Worm (Caenorhabditis elegans) whole organism, L1 larva: ENCODE results near the gene glb-4.

Experiments
- C16A3.4 ChIP-seq: fragments of 150-350 bp; optimal IDR thresholded peaks from 2 replicates; lab custom pipeline; 2014; ENCODE audit warnings: missing biosample characterization, missing genetic modification characterization
- alr-1 ChIP-seq: fragments of 200-800 bp; sonication (Bioruptor generic); optimal IDR thresholded peaks from 2 replicates; lab custom pipeline; 2018; ENCODE audit warnings: borderline replicate concordance, mild to moderate bottlenecking, missing genetic modification characterization, missing compliant biosample characterization
- aly-2 ChIP-seq: fragments of 150-350 bp; optimal IDR thresholded peaks from 2 replicates; lab custom pipeline; 2014; ENCODE audit warnings: missing biosample characterization, missing genetic modification characterization
- blmp-1 ChIP-seq: fragments of 150-350 bp; optimal IDR thresholded peaks from 2 replicates; lab custom pipeline; 2014; ENCODE audit warnings: missing biosample characterization, missing genetic modification characterization
- ceh-63 ChIP-seq: fragments of 200-800 bp; sonication (Bioruptor generic); optimal IDR thresholded peaks from 2 replicates; lab custom pipeline; 2018; ENCODE audit warnings: mild to moderate bottlenecking, missing genetic modification characterization, missing compliant biosample characterization
- ceh-8 ChIP-seq: fragments of 200-800 bp; sonication (Bioruptor generic); optimal IDR thresholded peaks from 2 replicates; lab custom pipeline; 2018; ENCODE audit warnings: mild to moderate bottlenecking, missing genetic modification characterization, moderate library complexity, missing compliant biosample characterization
- ceh-82 ChIP-seq, 3 experiments: fragments of 150-350 bp in 1 of 3; sonication (generic microtip) in 2 of 3; optimal IDR thresholded peaks; 2 replicates each; lab custom pipeline; 2014 to 2017; ENCODE audit warnings: missing biosample characterization in 3 of 3, missing genetic modification characterization in 3 of 3
- ceh-90 ChIP-seq: sonication (generic microtip); optimal IDR thresholded peaks from 2 replicates; lab custom pipeline; 2016; ENCODE audit warnings: missing genetic modification characterization, missing compliant biosample characterization
- ces-1 ChIP-seq: fragments of 150-350 bp; optimal IDR thresholded peaks from 2 replicates; lab custom pipeline; 2014; ENCODE audit warnings: missing biosample characterization, missing genetic modification reagents, missing genetic modification characterization
- efl-1 ChIP-seq, 4 experiments: fragments of 150-350 bp; optimal IDR thresholded peaks in 3 of 4; peaks in 1 of 4; 1 replicate in 1 of 4; 2 replicates in 3 of 4; lab custom pipeline; 2014; ENCODE audit warnings: missing biosample characterization in 2 of 4, missing genetic modification characterization in 2 of 4, missing genetic modification reagents in 2 of 4
- egl-13 ChIP-seq: sonication (generic microtip); optimal IDR thresholded peaks from 2 replicates; lab custom pipeline; 2016; ENCODE audit warnings: missing genotype, missing genetic modification reagents, missing genetic modification characterization, missing compliant biosample characterization
- egl-27 ChIP-seq, 2 experiments: fragments of 150-350 bp in 1 of 2; sonication (generic microtip); optimal IDR thresholded peaks; 3 replicates each; lab custom pipeline; 2017 to 2018; ENCODE audit warnings: missing biosample characterization in 2 of 2, missing genetic modification characterization in 2 of 2, missing genetic modification reagents in 2 of 2
- fkh-10 ChIP-seq: sonication (generic microtip); optimal IDR thresholded peaks from 2 replicates; lab custom pipeline; 2017; ENCODE audit warnings: missing biosample characterization, missing genetic modification reagents, missing genetic modification characterization
- grh-1 ChIP-seq: fragments of 200-800 bp; sonication (Bioruptor generic); IDR thresholded peaks from 2 replicates; pipeline ENCODE4 v1.3.6; 2022; ENCODE audit warnings: missing genetic modification reagents, missing genetic modification characterization, missing compliant biosample characterization
- hlh-17 ChIP-seq: fragments of 200-800 bp; sonication (Bioruptor generic); optimal IDR thresholded peaks from 2 replicates; lab custom pipeline; 2018; ENCODE audit warnings: missing genetic modification characterization, mild to moderate bottlenecking, missing compliant biosample characterization, moderate library complexity, borderline replicate concordance
- hlh-4 ChIP-seq: sonication (generic microtip); optimal IDR thresholded peaks from 2 replicates; lab custom pipeline; 2016; ENCODE audit warnings: mild to moderate bottlenecking, missing genetic modification characterization, missing compliant biosample characterization
- hpl-2 ChIP-seq: fragments of 150-350 bp; optimal IDR thresholded peaks from 2 replicates; lab custom pipeline; 2014; ENCODE audit warnings: missing biosample characterization, missing genetic modification reagents, missing genetic modification characterization
- jun-1 ChIP-seq: fragments of 150-350 bp; optimal IDR thresholded peaks from 2 replicates; lab custom pipeline; 2014; ENCODE audit warnings: missing biosample characterization, missing genetic modification reagents, missing genetic modification characterization
- lin-13 ChIP-seq: fragments of 150-350 bp; optimal IDR thresholded peaks from 2 replicates; lab custom pipeline; 2014; ENCODE audit warnings: missing biosample characterization, missing genetic modification reagents, missing genetic modification characterization
- lin-14 ChIP-seq: fragments of 200-800 bp; sonication (Bioruptor generic); optimal IDR thresholded peaks from 2 replicates; lab custom pipeline; 2018; ENCODE audit warnings: mild to moderate bottlenecking, missing genetic modification characterization, moderate library complexity, missing compliant biosample characterization
- lin-15B ChIP-seq: fragments of 150-350 bp; sonication (generic microtip); optimal IDR thresholded peaks from 3 replicates; lab custom pipeline; 2014; ENCODE audit warnings: missing biosample characterization, missing genetic modification characterization
- lin-39 ChIP-seq: fragments of 150-350 bp; optimal IDR thresholded peaks from 2 replicates; lab custom pipeline; 2014; ENCODE audit warnings: missing biosample characterization, missing genetic modification reagents, missing genetic modification characterization
- lsy-2 ChIP-seq, 2 experiments: fragments of 150-350 bp; optimal IDR thresholded peaks; 2 replicates each; lab custom pipeline; 2014; ENCODE audit warnings: missing biosample characterization in 2 of 2, missing genetic modification characterization in 2 of 2
- mef-2 ChIP-seq: fragments of 150-350 bp; optimal IDR thresholded peaks from 2 replicates; lab custom pipeline; 2014; ENCODE audit warnings: missing biosample characterization, missing genetic modification characterization
- mep-1 ChIP-seq: fragments of 150-350 bp; optimal IDR thresholded peaks from 2 replicates; lab custom pipeline; 2014; ENCODE audit warnings: missing biosample characterization, missing genetic modification characterization
- nhr-12 ChIP-seq: sonication (generic microtip); optimal IDR thresholded peaks from 2 replicates; lab custom pipeline; 2017; ENCODE audit warnings: missing biosample characterization, missing genetic modification characterization
- nhr-19 ChIP-seq: fragments of 200-800 bp; sonication (Bioruptor generic); conservative IDR thresholded peaks from 2 replicates; pipeline ENCODE4 v1.3.6; 2022; ENCODE audit warnings: missing genetic modification characterization, missing compliant biosample characterization
- nhr-47 ChIP-seq: sonication (generic microtip); optimal IDR thresholded peaks from 2 replicates; lab custom pipeline; 2016; ENCODE audit warnings: mild to moderate bottlenecking, missing genetic modification characterization, moderate library complexity, missing compliant biosample characterization
- nhr-77 ChIP-seq: fragments of 150-350 bp; optimal IDR thresholded peaks from 2 replicates; lab custom pipeline; 2014; ENCODE audit warnings: missing biosample characterization, missing genetic modification characterization
- nhr-85 ChIP-seq: sonication (generic microtip); peaks from one replicate; lab custom pipeline; 2016; ENCODE audit warnings: missing genetic modification characterization, inconsistent platforms, missing compliant biosample characterization
- nhr-90 ChIP-seq: sonication (generic microtip); optimal IDR thresholded peaks from 2 replicates; lab custom pipeline; 2016; ENCODE audit warnings: mild to moderate bottlenecking, missing genetic modification characterization, missing compliant biosample characterization; ENCODE audit not compliant: poor library complexity
- rnt-1 ChIP-seq: sonication (generic microtip); optimal IDR thresholded peaks from 2 replicates; lab custom pipeline; 2016; ENCODE audit warnings: mild to moderate bottlenecking, missing genetic modification characterization, moderate library complexity, missing compliant biosample characterization
- skn-1 ChIP-seq: fragments of 150-350 bp; optimal IDR thresholded peaks from 2 replicates; lab custom pipeline; 2014; ENCODE audit warnings: missing biosample characterization, missing genetic modification characterization
- snpc-4 ChIP-seq: fragments of 150-350 bp; optimal IDR thresholded peaks from 2 replicates; lab custom pipeline; 2014; ENCODE audit warnings: missing biosample characterization, missing genetic modification characterization
- sptf-1 ChIP-seq: fragments of 150-350 bp; optimal IDR thresholded peaks from 2 replicates; lab custom pipeline; 2014; ENCODE audit warnings: missing biosample characterization, missing genetic modification characterization
- sup-37 ChIP-seq: fragments of 200-800 bp; sonication (Bioruptor generic); optimal IDR thresholded peaks from 2 replicates; lab custom pipeline; 2018; ENCODE audit warnings: mild to moderate bottlenecking, missing genetic modification characterization, missing compliant biosample characterization
- swsn-7 ChIP-seq: sonication (generic microtip); optimal IDR thresholded peaks from 2 replicates; lab custom pipeline; 2016; ENCODE audit warnings: missing genetic modification characterization, missing compliant biosample characterization
- tbx-2 ChIP-seq: sonication (generic microtip); optimal IDR thresholded peaks from 2 replicates; lab custom pipeline; 2016; ENCODE audit warnings: missing genetic modification characterization, missing compliant biosample characterization
- unc-30 ChIP-seq: sonication (generic microtip); optimal IDR thresholded peaks from 2 replicates; lab custom pipeline; 2017; ENCODE audit warnings: missing biosample characterization, missing genetic modification characterization
- unc-62 ChIP-seq: fragments of 150-350 bp; optimal IDR thresholded peaks from 2 replicates; lab custom pipeline; 2014; ENCODE audit warnings: missing biosample characterization, missing genetic modification reagents, missing genetic modification characterization
- unc-98 ChIP-seq: fragments of 200-800 bp; sonication (Bioruptor generic); IDR thresholded peaks from 2 replicates; pipeline ENCODE4 v1.3.6; 2022; ENCODE audit warnings: missing genetic modification characterization, missing compliant biosample characterization
- vab-15 ChIP-seq: sonication (generic microtip); optimal IDR thresholded peaks from 2 replicates; lab custom pipeline; 2017; ENCODE audit warnings: missing genotype, mild to moderate bottlenecking, missing genetic modification characterization, missing compliant biosample characterization
- zag-1 ChIP-seq: fragments of 150-350 bp; optimal IDR thresholded peaks from 2 replicates; lab custom pipeline; 2014; ENCODE audit warnings: missing biosample characterization, missing genetic modification characterization
- zip-4 ChIP-seq: fragments of 200-800 bp; sonication (Bioruptor generic); optimal IDR thresholded peaks from 2 replicates; lab custom pipeline; 2018; ENCODE audit warnings: mild to moderate bottlenecking, missing genetic modification characterization, moderate library complexity, missing compliant biosample characterization
- ztf-11 ChIP-seq, 2 experiments: sonication (generic microtip); optimal IDR thresholded peaks; 2 replicates each; lab custom pipeline; 2016 to 2017; ENCODE audit warnings: missing genetic modification characterization in 2 of 2, missing biosample characterization in 1 of 2, missing compliant biosample characterization in 1 of 2
- ztf-4 ChIP-seq: fragments of 150-350 bp; optimal IDR thresholded peaks from 2 replicates; lab custom pipeline; 2014; ENCODE audit warnings: missing biosample characterization, missing genetic modification characterization

Gene glb-4

DNA sequence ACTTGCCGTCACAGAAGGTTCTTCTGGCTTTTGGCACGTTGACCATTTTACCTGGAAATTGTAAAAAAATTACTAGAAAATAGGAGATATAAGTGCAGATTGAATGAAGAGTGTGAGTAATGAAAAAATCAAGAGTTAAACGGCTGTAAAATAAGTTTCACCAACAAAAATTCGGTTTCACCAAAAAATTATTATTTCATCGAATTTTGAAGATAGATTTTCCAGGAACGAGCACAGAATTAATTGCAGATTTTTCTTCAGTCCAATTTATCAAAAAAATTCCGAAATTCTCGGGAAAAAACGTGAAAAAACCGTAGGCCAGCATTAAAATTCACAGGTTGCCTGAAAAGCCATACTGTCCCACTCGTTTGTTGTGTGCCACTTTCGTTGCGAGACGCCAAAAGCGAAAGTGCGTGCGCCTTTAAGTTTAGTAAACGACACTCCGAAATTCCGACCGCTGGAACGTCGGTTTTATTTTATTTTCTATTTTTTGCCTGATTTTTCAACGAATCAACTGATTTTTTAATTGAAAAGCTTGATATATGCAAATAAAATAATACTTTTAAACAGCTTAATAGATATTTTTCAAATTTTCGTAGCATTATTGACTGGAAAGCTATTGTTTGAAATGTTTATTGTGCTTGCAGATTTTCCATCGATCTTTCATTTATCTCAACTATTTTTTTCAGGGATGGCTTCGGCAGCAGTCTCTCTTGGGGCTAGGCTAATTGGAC, 13.7 kb downstream of the glb-4 start, which contains the start of the genes rpl-36.A and nuo-1 (continued):
- TF ChIP-seq nhr-19 (GFP tag; lab: Robert Waterston, UW) (peak; percentile 76), zag-1 (no peak), ztf-4 (tag; lab: Kevin White, UChicago) (peak; percentile 3), nhr-12 (tag; lab: Kevin White, UChicago) (no peak), efl-1 (optimal IDR thresholded peaks at IDR 0.05; lab: Kevin White, UChicago) (peak; percentile 88 to 91), efl-1 (GFP tag; optimal IDR thresholded peaks at IDR 0.05 in 1 of 2; lab: Kevin White, UChicago) (peak; percentile 82 to 98), C16A3.4 (tag; lab: Kevin White, UChicago) (peak; percentile 96), nhr-47 (peak; percentile 85), grh-1 (GFP tag; lab: Robert Waterston, UW) (peak; percentile 58), sptf-1 (tag; lab: Kevin White, UChicago) (no peak), ceh-82 (tag; optimal IDR thresholded peaks at IDR 0.05; lab: Kevin White, UChicago) (peak; percentile 58 to 92 (median 76)), unc-98 (GFP tag; lab: Robert Waterston, UW) (no peak), tbx-2 (tag; lab: Kevin White, UChicago) (peak; percentile 77), lin-39 (tag; lab: Kevin White, UChicago) (peak; percentile 13), zip-4 (GFP tag; lab: Kevin White, UChicago) (no peak), ces-1 (GFP tag; lab: Kevin White, UChicago) (no peak), nhr-90 (peak; percentile 54), ztf-11 (tag; optimal IDR thresholded peaks at IDR 0.05; lab: Kevin White, UChicago) (peak in 1 of 2 experiments; percentile 25), swsn-7 (peak; percentile 81), ceh-90 (tag; lab: Kevin White, UChicago) (no peak), jun-1 (tag; lab: Kevin White, UChicago) (peak; percentile 69), fkh-10 (peak; percentile 25), hlh-17 (GFP tag; lab: Kevin White, UChicago) (no peak), rnt-1 (tag; lab: Kevin White, UChicago) (peak; percentile 84), mep-1 (tag; lab: Kevin White, UChicago) (peak; percentile 89), blmp-1 (tag; lab: Kevin White, UChicago) (peak; percentile 97), vab-15 (tag; lab: Kevin White, UChicago) (peak; percentile 29), hlh-4 (tag; lab: Kevin White, UChicago) (no peak), unc-62 (GFP tag; lab: Kevin White, UChicago) (no peak), nhr-85 (tag; lab: Kevin White, UChicago) (peak; percentile 87), lin-15B (peak; percentile 85), hpl-2 (peak; percentile 55), skn-1 (tag; lab: Kevin White, UChicago) (peak; percentile 84), mef-2 (tag; lab: Kevin White, UChicago) (peak; percentile 15), snpc-4 (tag; lab: Kevin White, UChicago) (peak; percentile 61), egl-13 (no peak), alr-1 (tag; lab: Kevin White, UChicago) (no peak), sup-37 (GFP tag; lab: Kevin White, UChicago) (no peak), aly-2 (no peak), lin-14 (GFP tag; lab: Kevin White, UChicago) (peak; percentile 88), lin-13 (GFP tag; lab: Kevin White, UChicago) (peak; percentile 79)
- TF ChIP-seq, all 84 proteins: peak for 48

DNA sequence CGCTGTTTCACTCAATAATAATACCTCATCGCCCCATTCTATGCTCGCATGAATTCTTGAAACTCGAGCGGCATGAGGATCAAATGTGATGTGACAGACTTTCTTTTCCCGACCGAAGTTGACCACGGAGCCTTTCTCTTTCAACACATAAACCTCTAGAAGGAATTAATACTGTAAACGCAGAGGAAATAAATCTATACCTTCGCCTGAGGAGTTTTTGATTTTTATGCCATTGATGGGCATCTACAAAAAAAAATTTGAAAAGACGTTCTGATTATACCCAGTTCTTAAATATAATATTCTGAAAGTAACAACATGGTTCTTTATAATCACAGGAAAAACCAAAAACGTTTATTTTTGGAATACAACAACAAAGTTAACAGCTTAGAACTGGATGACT, 14.8 kb downstream of the glb-4 start, which contains the start of gene nbs-1:
TSS of gene nbs-1 (minus strand) at position 246 of the 400 bp plus-strand sequence.
- TF ChIP-seq unc-30 (tag; lab: Kevin White, UChicago) (no peak), nhr-47 (peak; percentile 13), egl-27 (tag; optimal IDR thresholded peaks at IDR 0.05; lab: Kevin White, UChicago) (no peak), nhr-90 (peak; percentile 12), efl-1 (optimal IDR thresholded peaks at IDR 0.05; lab: Kevin White, UChicago) (peak in 1 of 2 experiments; percentile 6), efl-1 (GFP tag; optimal IDR thresholded peaks at IDR 0.05 in 1 of 2; lab: Kevin White, UChicago) (peak in 1 of 2 experiments; percentile 34), ceh-8 (GFP tag; lab: Kevin White, UChicago) (no peak), ceh-63 (no peak), nhr-85 (tag; lab: Kevin White, UChicago) (peak; percentile 63), nhr-77 (tag; lab: Kevin White, UChicago) (peak; percentile 7), lsy-2 (tag; optimal IDR thresholded peaks at IDR 0.05; lab: Kevin White, UChicago) (peak in 1 of 2 experiments; percentile 41)
- TF ChIP-seq, all 84 proteins: peak for 6
